Worm (Caenorhabditis elegans): ENCODE data around the gene fbxa-82.

DNA sequence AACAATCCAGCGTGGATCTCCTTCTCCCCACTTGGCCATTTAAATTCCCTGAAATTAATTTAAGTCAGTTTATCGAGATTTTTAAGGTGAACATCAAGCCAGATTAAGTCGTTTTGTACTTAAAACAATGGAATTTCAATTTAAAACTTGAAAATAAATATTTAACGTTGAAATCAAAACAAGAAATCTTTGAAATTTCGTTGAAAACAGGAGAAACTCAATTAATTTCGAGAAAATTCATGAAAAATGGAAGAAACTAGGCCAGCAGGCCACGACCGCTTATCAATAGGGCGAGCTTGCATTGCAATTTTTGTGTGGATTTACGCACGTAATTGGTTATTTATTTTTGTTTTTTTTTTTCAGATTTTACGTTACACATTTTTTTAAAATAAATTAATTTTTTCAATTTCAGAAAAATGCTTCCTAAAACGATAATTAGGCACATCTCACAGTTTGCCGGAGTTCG is 33.0 kb upstream of the fbxa-82 start, which contains the start of the genes ahsa-1 and C01G10.7:
- TF ChIP-seq efl-1 (optimal IDR thresholded peaks at IDR 0.05) (peak; percentile 84 to 85), efl-1 (GFP tag; optimal IDR thresholded peaks at IDR 0.05 in 1 of 2) (peak; percentile 83 to 97), ama-1 (optimal IDR thresholded peaks at IDR 0.05) (peak; percentile 25)

All from whole organism, L1 larva.